Fruit fly (Drosophila melanogaster): ENCODE results near the gene CG12674.

Gene CG12674

DNA sequence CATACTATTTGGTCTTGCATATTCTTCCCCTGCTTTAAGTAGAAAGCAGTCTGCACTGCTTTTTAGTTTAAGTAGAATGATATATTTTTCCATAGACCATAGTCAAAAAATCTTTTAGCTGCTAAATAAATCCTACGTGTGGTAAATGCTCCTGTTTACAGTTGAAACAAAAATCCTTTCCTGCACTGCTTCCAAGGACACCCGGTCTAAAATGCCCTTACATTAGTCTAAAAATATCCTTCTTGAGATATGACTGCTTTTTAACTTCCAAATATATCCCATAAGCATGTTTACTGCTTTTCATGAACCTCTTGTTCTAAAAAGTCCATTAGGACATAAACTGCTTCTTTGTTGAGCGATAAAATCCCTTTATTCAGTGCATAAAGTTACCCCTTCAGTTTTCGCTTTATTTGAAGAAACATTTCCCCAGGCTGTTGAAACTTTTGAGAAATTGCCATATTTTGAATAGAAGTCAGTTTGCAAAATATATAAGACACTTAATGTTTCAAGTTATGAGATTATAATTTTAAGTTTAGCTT, 30.7 kb downstream of the CG12674 start:
- TF ChIP-seq noc (tag; optimal IDR thresholded peaks at IDR 0.05): no peak

DNA sequence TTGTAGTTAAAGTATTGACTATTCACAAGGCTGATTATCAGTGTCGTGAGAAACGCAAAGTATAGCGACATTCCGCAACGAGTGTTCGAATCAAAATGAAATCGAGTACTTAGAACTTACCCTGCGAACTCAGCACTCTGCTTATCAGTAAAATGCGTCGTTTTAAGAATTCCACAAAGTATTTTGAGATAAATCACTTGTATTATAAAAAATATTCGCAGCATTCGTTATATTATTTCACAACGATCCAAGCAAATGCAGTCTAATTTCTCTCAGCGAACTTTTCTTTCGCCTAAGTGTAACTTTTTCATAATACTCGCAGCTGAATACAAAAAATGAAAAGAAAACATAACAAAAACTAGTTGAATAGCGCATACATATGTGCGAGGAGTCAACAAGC, 49.4 kb downstream of the CG12674 start, which contains the start of gene CG4259:
Gene CG4259 (minus strand): TSS at position 101 of the 400 bp plus-strand sequence.
- no peak for TF ChIP-seq noc (tag; optimal IDR thresholded peaks at IDR 0.05)

DNA sequence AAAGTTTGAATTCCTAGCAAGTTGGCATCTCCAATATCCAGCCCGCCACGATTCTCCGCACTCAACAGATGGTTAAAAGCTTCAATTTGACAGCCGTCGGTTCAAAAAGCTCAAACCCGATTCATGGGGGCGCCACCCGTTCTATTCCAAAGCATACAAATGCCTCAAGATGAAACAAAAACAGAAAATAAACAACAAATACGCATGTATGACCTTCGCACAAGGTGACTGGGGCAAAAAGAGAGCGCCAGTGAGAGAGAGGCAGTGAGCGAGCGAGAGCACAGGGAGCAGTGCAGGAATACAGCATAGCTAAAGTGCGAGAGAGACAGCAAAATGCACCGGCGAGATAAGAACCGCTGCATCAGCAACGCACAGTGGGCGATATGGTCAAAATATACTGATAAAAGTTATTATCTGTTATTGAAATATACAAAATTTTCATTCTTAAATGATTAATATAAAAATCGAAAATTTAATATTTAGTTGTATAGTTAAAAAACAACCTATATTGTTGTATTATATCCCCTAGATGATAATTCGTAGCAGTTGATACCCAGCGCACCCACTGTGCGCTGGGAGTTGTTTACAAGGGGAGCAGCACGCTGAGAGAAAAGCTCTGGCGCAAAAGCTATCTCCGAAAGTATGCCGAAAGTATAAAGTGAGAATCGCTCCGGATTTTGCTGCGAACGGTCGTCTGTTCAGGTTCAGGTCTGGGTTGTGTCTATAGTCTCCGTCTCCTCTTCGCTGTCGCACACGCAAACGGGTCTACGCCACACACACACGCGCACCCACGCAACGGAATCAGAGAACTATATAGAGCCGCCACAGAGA, 50.7 kb downstream of the CG12674 start, which contains the start of gene Glyp:
Gene Glyp (plus strand): TSS at position 657 of the 831 bp plus-strand sequence.
- peak; percentile 99 for TF ChIP-seq noc (tag; optimal IDR thresholded peaks at IDR 0.05)

Data from whole organism, larva.